Comparison of ENCODE assay signal across 3 fruit fly cellular contexts in genomic region chr3L:4167353-4167842, dm6.
TF ChIP-seq lines count a peak whose summit lies in the region.

Gene mas (minus strand): TSS chr3L:4167464.

- no peak for TF ChIP-seq CTCF in whole organism, embryonic (GFP tag; optimal IDR thresholded peaks at IDR 0.05; lab: Kevin White, UChicago)

TF ChIP-seq in whole organism, embryonic, 481 proteins besides CTCF, POLR2A, EP300 and RAD21:
- TF ChIP-seq CG15479 (GFP tag; optimal IDR thresholded peaks at IDR 0.05; lab: Kevin White, UChicago) (peak; percentile 57), Blimp-1 (GFP tag; optimal IDR thresholded peaks at IDR 0.05; lab: Kevin White, UChicago) (peak; percentile 32), CrebB (tag; optimal IDR thresholded peaks at IDR 0.05; lab: Kevin White, UChicago) (no peak), yki (optimal IDR thresholded peaks at IDR 0.05; lab: Kevin White, UChicago) (no peak), CG12942 (GFP tag; optimal IDR thresholded peaks at IDR 0.05; lab: Kevin White, UChicago) (no peak), crol (GFP tag; IDR thresholded peaks at IDR 0.05; lab: Robert Waterston, UW) (no peak), her (GFP tag; optimal IDR thresholded peaks at IDR 0.05; lab: Kevin White, UChicago) (no peak), ken (GFP tag; IDR thresholded peaks at IDR 0.05; lab: Robert Waterston, UW) (0 out of 3 replicates have a peak, but pooled peaks have one; percentile 35), CG10462 (GFP tag; optimal IDR thresholded peaks at IDR 0.05; lab: Kevin White, UChicago) (no peak), ci (GFP tag; IDR thresholded peaks at IDR 0.05; lab: Robert Waterston, UW) (0 out of 3 replicates have a peak, but pooled peaks have one; percentile 16), exex (tag; optimal IDR thresholded peaks at IDR 0.05; lab: Kevin White, UChicago) (no peak), toy (GFP tag; IDR thresholded peaks at IDR 0.05; lab: Robert Waterston, UW) (no peak), mam (GFP tag; optimal IDR thresholded peaks at IDR 0.05; lab: Kevin White, UChicago) (no peak), lilli (GFP tag; optimal IDR thresholded peaks at IDR 0.05; lab: Kevin White, UChicago) (no peak), tll (GFP tag; optimal IDR thresholded peaks at IDR 0.05; lab: Kevin White, UChicago) (peak in 1 of 2 experiments; percentile 40), Med (GFP tag; lab: Kevin White, UChicago) (peak; percentile 43), CG12155 (GFP tag; optimal IDR thresholded peaks at IDR 0.05; lab: Kevin White, UChicago) (no peak), Trl (optimal IDR thresholded peaks at IDR 0.05; lab: Kevin White, UChicago) (peak in 1 of 2 experiments; percentile 41), Trl (GFP tag; optimal IDR thresholded peaks at IDR 0.05; lab: Kevin White, UChicago) (no peak), cad (GFP tag; optimal IDR thresholded peaks at IDR 0.05; lab: Kevin White, UChicago) (peak; percentile 93), CG10959 (GFP tag; IDR thresholded peaks at IDR 0.05; lab: Robert Waterston, UW) (no peak)

TF ChIP-seq in whole organism, prepupa, 60 proteins besides CTCF, POLR2A, EP300 and RAD21:
- TF ChIP-seq CG10631 (GFP tag; optimal IDR thresholded peaks at IDR 0.05; lab: Kevin White, UChicago) (peak; percentile 14), CG1621 (tag; optimal IDR thresholded peaks at IDR 0.05; lab: Kevin White, UChicago) (peak; percentile 10), CG32006 (GFP tag; optimal IDR thresholded peaks at IDR 0.05; lab: Kevin White, UChicago) (no peak), Sox102F (GFP tag; optimal IDR thresholded peaks at IDR 0.05; lab: Kevin White, UChicago) (peak; percentile 44), Met (GFP tag; optimal IDR thresholded peaks at IDR 0.05; lab: Kevin White, UChicago) (peak; percentile 15), Blimp-1 (GFP tag; optimal IDR thresholded peaks at IDR 0.05; lab: Kevin White, UChicago) (peak; percentile 13), eg (GFP tag; IDR thresholded peaks at IDR 0.05; lab: Robert Waterston, UW) (no peak), Eip78C (GFP tag; lab: Kevin White, UChicago) (peak; percentile 5), CG6854 (GFP tag; optimal IDR thresholded peaks at IDR 0.05; lab: Kevin White, UChicago) (peak; percentile 59), vri (GFP tag; optimal IDR thresholded peaks at IDR 0.05; lab: Kevin White, UChicago) (peak; percentile 31)

TF ChIP-seq in whole organism, wandering third instar larva, 38 proteins besides CTCF, POLR2A, EP300 and RAD21:
- TF ChIP-seq fru (GFP tag; optimal IDR thresholded peaks at IDR 0.05; lab: Kevin White, UChicago) (peak; percentile 22), dl (GFP tag; optimal IDR thresholded peaks at IDR 0.05; lab: Kevin White, UChicago; ENCODE audit: insufficient read depth in 1 of 2, partially characterized antibody in 2 of 2) (peak; percentile 38 to 89), Dif (GFP tag; optimal IDR thresholded peaks at IDR 0.05; lab: Kevin White, UChicago; ENCODE audit: partially characterized antibody) (peak; percentile 91), woc (GFP tag; optimal IDR thresholded peaks at IDR 0.05; lab: Kevin White, UChicago) (no peak)

Comparison
In these comparisons a context has a peak if more than half of its experiments do, and no peak if none do; other contexts are left out.
1. Of the 7 proteins assayed by ChIP-seq in both whole organism, embryonic and whole organism, prepupa: peak only in whole organism, embryonic: none; only in whole organism, prepupa: CG6854 and Sox102F; in both: Blimp-1; in neither: 4.